Fruit fly (Drosophila melanogaster) whole organism, embryonic: Measurements from ENCODE around the gene beta4GalNAcTB.
A peak's percentile ranks its signal among the peaks of the same experiment; 100 is the strongest.

Source experiments
- Adf1 ChIP-seq: fragments of 200-800 bp; sonication (Bioruptor generic); IDR thresholded peaks from 2 replicates; pipeline ENCODE4 v1.3.6; 2022; ENCODE audit warnings: missing biosample characterization, missing genetic modification characterization
- B-H2 ChIP-seq: fragments of 200-800 bp; sonication (Bioruptor generic); optimal IDR thresholded peaks from 2 replicates; lab custom pipeline; 2018; ENCODE audit warnings: missing biosample characterization, mild to moderate bottlenecking, missing genetic modification characterization
- CG1024 ChIP-seq: fragments of 200-800 bp; sonication (Bioruptor generic); IDR thresholded peaks from 2 replicates; pipeline ENCODE4 v1.3.6; 2022; ENCODE audit warnings: missing biosample characterization, missing genetic modification characterization
- CG10267 ChIP-seq: fragments of 200-800 bp; sonication (Bioruptor generic); optimal IDR thresholded peaks from 2 replicates; lab custom pipeline; 2018; ENCODE audit warnings: missing biosample characterization, mild to moderate bottlenecking, missing genetic modification characterization, moderate library complexity
- CG10321 ChIP-seq: fragments of 200-800 bp; sonication (Bioruptor generic); IDR thresholded peaks from 2 replicates; pipeline ENCODE4 v1.3.6; 2022; ENCODE audit warnings: missing biosample characterization, missing genetic modification characterization
- CG10565 ChIP-seq: fragments of 200-800 bp; sonication (Bioruptor generic); optimal IDR thresholded peaks from 3 replicates; lab custom pipeline; 2016; ENCODE audit warnings: missing biosample characterization, mild to moderate bottlenecking, missing genetic modification characterization
- CG12299 ChIP-seq: fragments of 200-800 bp; sonication (Bioruptor generic); optimal IDR thresholded peaks from 2 replicates; lab custom pipeline; 2018; ENCODE audit warnings: missing biosample characterization, mild to moderate bottlenecking, missing genetic modification characterization
- CG12744 ChIP-seq: fragments of 200-800 bp; sonication (Bioruptor generic); optimal IDR thresholded peaks from 2 replicates; lab custom pipeline; 2016; ENCODE audit warnings: missing biosample characterization, missing genetic modification characterization
- CG1792 ChIP-seq: fragments of 200-800 bp; sonication (Bioruptor generic); optimal IDR thresholded peaks from 2 replicates; lab custom pipeline; 2016; ENCODE audit warnings: missing biosample characterization, missing genetic modification characterization
- CG18011 ChIP-seq: fragments of 200-800 bp; sonication (Bioruptor generic); optimal IDR thresholded peaks from 2 replicates; lab custom pipeline; 2017; ENCODE audit warnings: missing biosample characterization, missing genetic modification characterization, mild to moderate bottlenecking, moderate library complexity, missing genotype
- CG18262 ChIP-seq: fragments of 200-800 bp; optimal IDR thresholded peaks from 3 replicates; lab custom pipeline; 2019; ENCODE audit warnings: missing biosample characterization, mild to moderate bottlenecking, missing genetic modification characterization, moderate library complexity
- CG18619 ChIP-seq: fragments of 200-800 bp; sonication (Bioruptor generic); optimal IDR thresholded peaks from 3 replicates; lab custom pipeline; 2017; ENCODE audit warnings: missing biosample characterization, mild to moderate bottlenecking, missing genetic modification characterization
- CG2889 ChIP-seq: fragments of 200-800 bp; sonication (Bioruptor generic); IDR thresholded peaks from 3 replicates; pipeline ENCODE4 v1.3.6; 2022; ENCODE audit warnings: missing biosample characterization, missing genetic modification characterization
- CG32767 ChIP-seq: fragments of 200-800 bp; sonication (Bioruptor generic); IDR thresholded peaks from 2 replicates; pipeline ENCODE4 v1.3.6; 2022; ENCODE audit warnings: missing biosample characterization, missing genetic modification characterization
- CG3726 ChIP-seq: fragments of 200-800 bp; sonication (Bioruptor generic); IDR thresholded peaks from 3 replicates; pipeline ENCODE4, ENCODE4 v1.3.6; 2022; ENCODE audit warnings: missing biosample characterization, missing genetic modification characterization
- CG4328 ChIP-seq: fragments of 200-800 bp; sonication (Bioruptor generic); optimal IDR thresholded peaks from 3 replicates; lab custom pipeline; 2017; ENCODE audit warnings: missing biosample characterization, missing genetic modification reagents, missing genetic modification characterization
- CG4404 ChIP-seq: fragments of 200-800 bp; sonication (Bioruptor generic); IDR thresholded peaks from 2 replicates; pipeline ENCODE4 v1.3.6; 2022; ENCODE audit warnings: missing biosample characterization, missing genetic modification characterization
- CG4424 ChIP-seq: fragments of 200-800 bp; sonication (Bioruptor generic); optimal IDR thresholded peaks from 3 replicates; lab custom pipeline; 2016; ENCODE audit warnings: missing biosample characterization, missing genetic modification characterization
- Camta ChIP-seq: fragments of 200-800 bp; sonication (Bioruptor generic); optimal IDR thresholded peaks from 2 replicates; lab custom pipeline; 2016; ENCODE audit warnings: missing biosample characterization, missing genetic modification characterization
- Drgx ChIP-seq: fragments of 200-800 bp; sonication (Bioruptor generic); IDR thresholded peaks from 2 replicates; pipeline ENCODE4 v1.3.6; 2022; ENCODE audit warnings: missing biosample characterization, missing genetic modification characterization
- Elba2 ChIP-seq: fragments of 200-800 bp; sonication (Bioruptor generic); optimal IDR thresholded peaks from 3 replicates; lab custom pipeline; 2016; ENCODE audit warnings: missing biosample characterization, missing genetic modification characterization
- H2.0 ChIP-seq: fragments of 200-800 bp; sonication (Bioruptor generic); IDR thresholded peaks from 2 replicates; pipeline ENCODE4 v1.3.6; 2022; ENCODE audit warnings: missing biosample characterization, missing genetic modification characterization
- HmgZ ChIP-seq: fragments of 200-800 bp; sonication (Bioruptor generic); optimal IDR thresholded peaks from 2 replicates; lab custom pipeline; 2018; ENCODE audit warnings: missing biosample characterization, mild to moderate bottlenecking, missing genetic modification characterization
- NC2α ChIP-seq: fragments of 200-800 bp; sonication (Bioruptor generic); optimal IDR thresholded peaks from 2 replicates; lab custom pipeline; 2016; ENCODE audit warnings: missing biosample characterization, missing genetic modification characterization
- NK7.1 ChIP-seq: fragments of 200-800 bp; sonication (Bioruptor generic); optimal IDR thresholded peaks from 3 replicates; lab custom pipeline; 2016; ENCODE audit warnings: missing biosample characterization, missing genetic modification characterization
- Neu2 ChIP-seq: fragments of 200-800 bp; sonication (Bioruptor generic); optimal IDR thresholded peaks from 3 replicates; lab custom pipeline; 2016; ENCODE audit warnings: missing biosample characterization, missing genetic modification characterization, borderline replicate concordance
- Optix ChIP-seq: fragments of 200-800 bp; sonication (Bioruptor generic); IDR thresholded peaks from 3 replicates; pipeline ENCODE4 v1.3.6; 2022; ENCODE audit warnings: missing biosample characterization, missing genetic modification characterization
- Rfx ChIP-seq: fragments of 200-800 bp; sonication (Bioruptor generic); IDR thresholded peaks from 2 replicates; pipeline ENCODE4 v1.3.6; 2022; ENCODE audit warnings: missing biosample characterization, missing genetic modification characterization
- Sox102F ChIP-seq: fragments of 200-800 bp; sonication (Bioruptor generic); optimal IDR thresholded peaks from 2 replicates; lab custom pipeline; 2018; ENCODE audit warnings: missing biosample characterization, mild to moderate bottlenecking, missing genetic modification characterization, moderate library complexity
- TFAM ChIP-seq: fragments of 200-800 bp; sonication (Bioruptor generic); optimal IDR thresholded peaks from 2 replicates; lab custom pipeline; 2017; ENCODE audit warnings: missing biosample characterization, missing genetic modification characterization, inconsistent platforms
- al ChIP-seq: fragments of 200-800 bp; sonication (Bioruptor generic); IDR thresholded peaks from 2 replicates; pipeline ENCODE4 v1.3.6; 2022; ENCODE audit warnings: missing biosample characterization, missing genetic modification characterization
- bab2 ChIP-seq: fragments of 200-800 bp; sonication (Bioruptor generic); optimal IDR thresholded peaks from 2 replicates; lab custom pipeline; 2016; ENCODE audit warnings: missing biosample characterization, missing genetic modification characterization
- bcd ChIP-seq: fragments of 200-800 bp; sonication (Bioruptor generic); optimal IDR thresholded peaks from 2 replicates; lab custom pipeline; 2017; ENCODE audit warnings: missing biosample characterization, mild to moderate bottlenecking, missing genetic modification characterization
- chif ChIP-seq, 2 experiments: fragments of 200-800 bp; sonication (Bioruptor generic); optimal IDR thresholded peaks; 3 replicates each; lab custom pipeline; 2016; ENCODE audit warnings: missing biosample characterization in 2 of 2, missing genetic modification characterization in 2 of 2
- chm ChIP-seq: fragments of 200-800 bp; sonication (Bioruptor generic); IDR thresholded peaks from 2 replicates; pipeline ENCODE4 v1.3.6; 2022; ENCODE audit warnings: missing biosample characterization, missing genetic modification characterization
- crp ChIP-seq, 2 experiments: fragments of 200-800 bp; sonication (Bioruptor generic); optimal IDR thresholded peaks; 2 replicates in 1 of 2; 3 replicates in 1 of 2; lab custom pipeline; 2017; ENCODE audit warnings: missing biosample characterization in 2 of 2, missing genetic modification characterization in 2 of 2, mild to moderate bottlenecking in 1 of 2, moderate library complexity in 1 of 2
- en ChIP-seq: fragments of 200-800 bp; sonication (Bioruptor generic); optimal IDR thresholded peaks from 2 replicates; lab custom pipeline; 2016; ENCODE audit warnings: missing biosample characterization, missing genetic modification characterization
- nerfin-2 ChIP-seq: fragments of 200-800 bp; sonication (Bioruptor generic); IDR thresholded peaks from 2 replicates; pipeline ENCODE4 v1.3.6; 2022; ENCODE audit warnings: missing biosample characterization, missing genetic modification characterization; ENCODE audit not compliant: partially characterized antibody
- org-1 ChIP-seq: fragments of 200-800 bp; sonication (Bioruptor generic); optimal IDR thresholded peaks from 2 replicates; lab custom pipeline; 2017; ENCODE audit warnings: missing biosample characterization, missing genetic modification characterization
- p53 ChIP-seq: fragments of 200-800 bp; sonication (Bioruptor generic); optimal IDR thresholded peaks from 2 replicates; lab custom pipeline; 2016; ENCODE audit warnings: missing biosample characterization, missing genetic modification characterization
- pb ChIP-seq: fragments of 200-800 bp; sonication (Bioruptor generic); optimal IDR thresholded peaks from 3 replicates; lab custom pipeline; 2016; ENCODE audit warnings: missing biosample characterization, missing genetic modification characterization
- phol ChIP-seq: fragments of 200-800 bp; sonication (Bioruptor generic); optimal IDR thresholded peaks from 3 replicates; lab custom pipeline; 2018; ENCODE audit warnings: missing biosample characterization, mild to moderate bottlenecking, missing genetic modification characterization, moderate library complexity
- prd ChIP-seq, 3 experiments: fragments of >200 bp in 2 of 3; fragments of 200-800 bp in 1 of 3; sonication (Bioruptor generic) in 1 of 3; optimal IDR thresholded peaks in 2 of 3; IDR thresholded peaks in 1 of 3; 2 replicates in 2 of 3; 3 replicates in 1 of 3; pipeline versions ENCODE4 v1.3.6 to Lab custom; 2017 to 2022; ENCODE audit warnings: missing biosample characterization in 1 of 3, missing genetic modification characterization in 1 of 3
- repo ChIP-seq: fragments of 200-800 bp; sonication (Bioruptor generic); optimal IDR thresholded peaks from 2 replicates; lab custom pipeline; 2016; ENCODE audit warnings: missing biosample characterization, missing genetic modification characterization
- sima ChIP-seq: fragments of 200-800 bp; sonication (Bioruptor generic); optimal IDR thresholded peaks from 2 replicates; lab custom pipeline; 2016; ENCODE audit warnings: missing biosample characterization, missing genetic modification characterization
- slbo ChIP-seq: fragments of 200-800 bp; sonication (Bioruptor generic); IDR thresholded peaks from 2 replicates; pipeline ENCODE4 v1.3.6; 2022; ENCODE audit warnings: missing biosample characterization, missing genetic modification characterization
- tna ChIP-seq: fragments of 200-800 bp; sonication (Bioruptor generic); IDR thresholded peaks from 2 replicates; pipeline ENCODE4 v1.3.6; 2022; ENCODE audit warnings: missing biosample characterization, missing genetic modification characterization; ENCODE audit not compliant: partially characterized antibody
- ttk ChIP-seq: fragments of 200-800 bp; sonication (Bioruptor generic); IDR thresholded peaks from 2 replicates; pipeline ENCODE4 v2.1.2; 2022; ENCODE audit warnings: missing biosample characterization, missing genetic modification characterization
- unc-4 ChIP-seq: fragments of 200-800 bp; sonication (Bioruptor generic); IDR thresholded peaks from 2 replicates; pipeline ENCODE4 v1.3.6; 2022; ENCODE audit warnings: missing biosample characterization, missing genetic modification characterization; ENCODE audit not compliant: partially characterized antibody
- wek ChIP-seq: fragments of 200-800 bp; sonication (Bioruptor generic); optimal IDR thresholded peaks from 3 replicates; lab custom pipeline; 2018; ENCODE audit warnings: missing biosample characterization, mild to moderate bottlenecking, missing genetic modification characterization, moderate library complexity
- wor ChIP-seq: fragments of 200-800 bp; sonication (Bioruptor generic); IDR thresholded peaks from 2 replicates; pipeline ENCODE4 v1.3.6; 2022; ENCODE audit warnings: missing biosample characterization, missing genetic modification characterization

beta4GalNAcTB gene

DNA sequence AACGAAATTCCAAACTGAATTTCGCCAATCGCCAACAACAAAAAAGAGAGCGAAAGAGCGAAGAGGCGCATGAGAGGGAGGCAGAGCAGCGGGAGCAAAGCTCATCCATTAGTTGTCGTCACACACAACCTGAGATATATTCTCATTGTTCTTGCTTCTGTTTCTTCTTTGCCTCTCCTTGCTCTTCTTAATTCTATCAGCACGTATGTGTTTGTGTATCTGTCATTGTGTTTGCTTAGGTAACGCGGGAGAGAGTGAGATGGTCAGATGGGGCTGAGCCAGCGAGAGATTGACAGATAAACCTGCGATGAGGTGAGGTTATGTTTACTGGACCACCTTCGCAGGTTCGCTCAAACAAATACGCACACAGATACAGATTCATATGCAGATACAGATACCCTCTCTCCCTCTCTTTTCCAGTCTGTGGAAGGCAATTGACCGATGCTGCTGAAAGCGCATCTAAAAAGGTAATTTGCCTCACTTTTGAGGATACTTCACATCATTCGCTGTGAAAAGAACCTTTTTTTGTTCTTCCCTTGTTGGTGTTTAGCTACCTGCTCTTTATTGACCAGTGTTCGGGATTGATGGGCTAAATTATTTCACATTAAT, 40.3 kb upstream of the beta4GalNAcTB start (continued):
- no peak for TF ChIP-seq Adf1 (GFP tag; lab: Robert Waterston, UW)
- no peak for TF ChIP-seq bab2 (GFP tag; lab: Kevin White, UChicago)
- TF ChIP-seq Sox102F, result no peak
- no peak for TF ChIP-seq Optix
- TF ChIP-seq pb (GFP tag; lab: Kevin White, UChicago), result no peak
- no peak for TF ChIP-seq CG1024 (GFP tag; lab: Robert Waterston, UW)
- no peak for TF ChIP-seq phol (tag; lab: Kevin White, UChicago)
- TF ChIP-seq Rfx (GFP tag; lab: Robert Waterston, UW), result no peak
- no peak for TF ChIP-seq slbo (GFP tag; lab: Robert Waterston, UW)
- no peak for TF ChIP-seq sima (GFP tag; lab: Kevin White, UChicago)
- TF ChIP-seq wek, result peak; percentile 14
- no peak for TF ChIP-seq CG18262 (tag; lab: Kevin White, UChicago)
- no peak for TF ChIP-seq NK7.1 (GFP tag; lab: Kevin White, UChicago)
- TF ChIP-seq Drgx (GFP tag; lab: Robert Waterston, UW), result no peak
- no peak for TF ChIP-seq CG4424 (GFP tag; lab: Kevin White, UChicago)
- no peak for TF ChIP-seq CG18619 (GFP tag; lab: Kevin White, UChicago)
- no peak for TF ChIP-seq NC2α (GFP tag; lab: Kevin White, UChicago)
- no peak for TF ChIP-seq tna (GFP tag; lab: Robert Waterston, UW)
- TF ChIP-seq Neu2 (GFP tag; lab: Kevin White, UChicago), result no peak
- TF ChIP-seq chif (GFP tag; optimal IDR thresholded peaks at IDR 0.05; lab: Kevin White, UChicago), result no peak
- no peak for TF ChIP-seq unc-4 (GFP tag; lab: Robert Waterston, UW)
- TF ChIP-seq Camta (GFP tag; lab: Kevin White, UChicago), result no peak
- no peak for TF ChIP-seq CG10267 (tag; lab: Kevin White, UChicago)
- TF ChIP-seq wor, result no peak
- TF ChIP-seq B-H2, result no peak
- TF ChIP-seq en (GFP tag; lab: Kevin White, UChicago), result no peak
- TF ChIP-seq chm (GFP tag; lab: Robert Waterston, UW), result no peak
- no peak for TF ChIP-seq bcd
- 0 out of 2 replicates have a peak, but pooled peaks have one; percentile 55 for TF ChIP-seq CG32767 (GFP tag; lab: Robert Waterston, UW)
- peak; percentile 41; the same call in 1 of the 2 replicates for TF ChIP-seq CG10321 (GFP tag; lab: Robert Waterston, UW)
- no peak for TF ChIP-seq al (GFP tag; lab: Robert Waterston, UW)
- no peak for TF ChIP-seq nerfin-2 (GFP tag; lab: Robert Waterston, UW)
- no peak for TF ChIP-seq CG10565 (GFP tag; lab: Kevin White, UChicago)
- TF ChIP-seq CG12299 (tag; lab: Kevin White, UChicago), result no peak
- TF ChIP-seq CG18011 (GFP tag; lab: Kevin White, UChicago), result no peak
- no peak for TF ChIP-seq CG12744 (GFP tag; lab: Kevin White, UChicago)
- no peak for TF ChIP-seq org-1 (GFP tag; lab: Kevin White, UChicago)
- no peak for TF ChIP-seq TFAM (GFP tag; lab: Kevin White, UChicago)
- TF ChIP-seq repo (GFP tag; lab: Kevin White, UChicago), result no peak
- TF ChIP-seq CG2889, result no peak
- no peak for TF ChIP-seq crp (GFP tag; optimal IDR thresholded peaks at IDR 0.05; lab: Kevin White, UChicago)
- no peak for TF ChIP-seq CG4404 (GFP tag; lab: Robert Waterston, UW)
- TF ChIP-seq p53 (GFP tag; lab: Kevin White, UChicago), result no peak
- TF ChIP-seq CG3726 (GFP tag; lab: Robert Waterston, UW), result no peak
- no peak for TF ChIP-seq HmgZ (tag; lab: Kevin White, UChicago)
- no peak for TF ChIP-seq H2.0 (GFP tag; lab: Robert Waterston, UW)
- no peak for TF ChIP-seq CG4328 (GFP tag; lab: Kevin White, UChicago)
- TF ChIP-seq ttk, result no peak
- TF ChIP-seq CG1792, result no peak
- TF ChIP-seq Elba2, result no peak
- TF ChIP-seq prd (optimal IDR thresholded peaks at IDR 0.05; lab: Kevin White, UChicago), result no peak
- no peak for TF ChIP-seq prd (GFP tag; IDR thresholded peaks at IDR 0.05; lab: Robert Waterston, UW)
